Worm (Caenorhabditis elegans) whole organism, late embryonic: ENCODE results near the gene ace-1.

Source experiments
- ama-1 ChIP-seq: fragments of 150-350 bp; optimal IDR thresholded peaks from 2 replicates; lab custom pipeline; 2014
- ceh-2 ChIP-seq: sonication (generic microtip); optimal IDR thresholded peaks from 2 replicates; lab custom pipeline; 2016; ENCODE audit warnings: missing genotype, missing genetic modification characterization, missing compliant biosample characterization
- che-1 ChIP-seq: sonication (generic microtip); optimal IDR thresholded peaks from 2 replicates; lab custom pipeline; 2016; ENCODE audit warnings: mild to moderate bottlenecking, missing genetic modification characterization, missing compliant biosample characterization
- dve-1 ChIP-seq: sonication (generic microtip); optimal IDR thresholded peaks from 2 replicates; lab custom pipeline; 2017; ENCODE audit warnings: antibody characterized with exemption, mild to moderate bottlenecking, missing genetic modification characterization, missing compliant biosample characterization
- elt-2 ChIP-seq: sonication (generic microtip); optimal IDR thresholded peaks from 2 replicates; lab custom pipeline; 2016; ENCODE audit warnings: missing genetic modification reagents, missing genetic modification characterization, missing compliant biosample characterization
- nhr-11 ChIP-seq: fragments of 150-350 bp; optimal IDR thresholded peaks from 2 replicates; lab custom pipeline; 2014; ENCODE audit warnings: missing biosample characterization, missing genetic modification characterization
- nhr-232 ChIP-seq: sonication (generic microtip); optimal IDR thresholded peaks from 2 replicates; lab custom pipeline; 2016; ENCODE audit warnings: missing genetic modification characterization, missing compliant biosample characterization
- pat-9 ChIP-seq: fragments of 200-800 bp; sonication (Bioruptor generic); optimal IDR thresholded peaks from 2 replicates; lab custom pipeline; 2018; ENCODE audit warnings: mild to moderate bottlenecking, missing genetic modification characterization, moderate library complexity, missing compliant biosample characterization
- pha-4 ChIP-seq: fragments of 150-350 bp; optimal IDR thresholded peaks from 2 replicates; lab custom pipeline; 2018; ENCODE audit warnings: missing biosample characterization, missing genetic modification reagents, missing genetic modification characterization
- tbx-2 ChIP-seq: sonication (generic microtip); optimal IDR thresholded peaks from 2 replicates; lab custom pipeline; 2016; ENCODE audit warnings: missing genetic modification characterization, missing compliant biosample characterization

- no peak for TF ChIP-seq nhr-11 (tag; lab: Kevin White, UChicago)
- TF ChIP-seq tbx-2 (tag; lab: Kevin White, UChicago) = no peak
- no peak for TF ChIP-seq elt-2 (tag; lab: Kevin White, UChicago)
- TF ChIP-seq dve-1 = no peak
- TF ChIP-seq che-1 (tag; lab: Kevin White, UChicago) = no peak
- TF ChIP-seq pat-9 (tag; lab: Kevin White, UChicago) = no peak
- no peak for TF ChIP-seq nhr-232 (tag; lab: Kevin White, UChicago)
- no peak for TF ChIP-seq ama-1 (lab: Kevin White, UChicago)
- TF ChIP-seq ceh-2 = no peak
- no peak for TF ChIP-seq pha-4 (tag; lab: Kevin White, UChicago)
These were observed 20.7 kb downstream of the ace-1 start for ce11 chrX:16387690-16388361.
